Worm (Caenorhabditis elegans): ENCODE results near the gene R07E5.11.

Gene R07E5.11

DNA sequence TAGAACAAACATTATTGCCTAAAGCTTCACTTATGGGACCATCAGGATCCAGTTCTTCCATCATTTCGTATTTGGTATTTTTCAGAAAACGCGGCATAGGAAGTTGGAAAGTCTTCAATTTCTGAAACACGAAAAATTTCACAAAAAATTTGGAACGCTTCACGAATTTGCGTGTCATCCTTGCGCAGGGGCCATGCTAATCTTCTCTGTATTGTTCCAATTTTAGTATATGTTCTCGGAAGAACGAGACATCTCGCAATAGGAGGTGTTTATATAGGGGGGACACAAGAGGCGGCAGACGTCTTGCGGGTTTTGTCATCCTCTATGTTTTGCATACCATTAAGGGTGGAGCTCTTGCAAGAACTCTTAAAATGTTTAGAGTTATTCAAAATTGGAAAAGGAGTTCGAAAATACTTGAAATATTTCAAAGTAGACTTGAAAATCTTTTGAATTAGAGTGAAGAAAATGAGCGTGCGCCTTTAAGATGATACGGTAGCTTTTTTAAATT, 11.7 kb upstream of the R07E5.11 start:
- TF ChIP-seq ref-1 (GFP tag; conservative IDR thresholded peaks at IDR 0.05), result peak; percentile 76
- peak; percentile 93 for TF ChIP-seq tab-1 (GFP tag; IDR thresholded peaks at IDR 0.05)
- TF ChIP-seq T22C8.4 (GFP tag; IDR thresholded peaks at IDR 0.05), result peak; percentile 87
- TF ChIP-seq klf-2 (GFP tag; conservative IDR thresholded peaks at IDR 0.05), result peak; percentile 83
- TF ChIP-seq ztf-23 (GFP tag; IDR thresholded peaks at IDR 0.05), result peak; percentile 91
- peak; percentile 95 for TF ChIP-seq flt-1 (GFP tag; IDR thresholded peaks at IDR 0.05)
- peak; percentile 87 for TF ChIP-seq ztf-29 (GFP tag; IDR thresholded peaks at IDR 0.05)

DNA sequence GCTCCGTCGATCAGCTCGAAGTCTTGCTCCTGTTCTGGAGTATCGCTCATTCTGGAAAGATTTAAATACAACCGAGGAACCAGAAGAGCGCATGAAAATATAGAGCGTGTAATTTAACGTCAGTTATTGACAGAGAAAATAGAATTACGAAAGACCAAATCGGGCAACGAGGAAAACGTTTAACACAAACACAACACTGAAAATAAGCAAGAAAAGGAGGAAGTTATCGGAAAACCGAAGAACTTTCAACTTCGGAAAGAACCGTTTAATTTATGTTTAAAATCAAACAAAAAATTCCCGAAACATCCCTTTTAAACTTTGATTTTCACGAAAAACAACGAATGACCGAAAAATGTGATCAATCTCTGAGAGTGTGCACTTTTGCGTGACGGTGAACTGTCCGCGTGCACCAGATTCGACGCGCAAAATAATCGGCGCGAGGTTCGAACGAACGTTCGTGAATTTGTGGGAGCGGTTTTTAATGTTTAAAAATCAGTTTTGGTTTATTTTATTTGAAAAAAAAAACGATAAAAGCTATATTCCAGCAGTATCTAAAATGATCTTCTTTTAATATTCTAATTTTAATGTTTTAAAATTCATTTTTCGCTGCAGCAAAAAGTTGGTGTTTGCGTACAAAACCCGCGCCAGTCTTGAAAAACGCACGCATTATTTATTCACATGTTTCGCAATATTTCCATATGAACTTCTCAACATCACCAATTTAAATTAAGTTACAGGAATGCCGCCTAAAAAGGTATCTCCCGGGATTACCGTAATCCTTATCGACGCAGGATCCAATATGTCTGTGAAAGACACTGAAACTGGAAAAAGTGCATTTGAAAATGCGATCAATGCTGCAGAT, 4.3 kb upstream of the R07E5.11 start, which contains the start of the genes R07E5.7 and cku-80:
R07E5.7 (minus strand) TSS at position 51 of the 862 bp plus-strand sequence.
cku-80 (plus strand) TSS at position 732 of the 862 bp plus-strand sequence.
- TF ChIP-seq cog-1 (tag; optimal IDR thresholded peaks at IDR 0.05) (peak; percentile 7), ztf-23 (GFP tag; IDR thresholded peaks at IDR 0.05) (peak; percentile 50; the same call in 1 of the 2 replicates), flt-1 (GFP tag; IDR thresholded peaks at IDR 0.05) (no peak)

DNA sequence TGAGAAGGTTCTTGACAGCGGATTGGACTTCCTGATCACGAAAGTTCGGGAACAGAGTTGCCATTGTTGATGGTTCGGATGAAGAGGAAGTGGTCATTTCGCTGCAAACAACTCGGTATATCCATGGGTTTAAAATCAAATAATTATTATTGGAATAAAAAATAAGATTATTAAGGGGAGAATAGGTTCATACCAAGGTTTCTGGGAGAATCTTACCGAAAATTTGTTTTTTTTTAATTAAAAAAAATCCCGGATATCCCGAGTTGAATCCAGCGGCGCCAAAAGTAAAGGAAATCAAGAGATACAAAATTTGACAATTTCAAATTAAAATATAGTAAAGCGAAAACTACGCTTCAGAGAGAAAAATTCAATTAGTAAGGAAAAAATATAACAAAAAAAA, 2.9 kb upstream of the R07E5.11 start, which contains the start of the genes R07E5.19 and pdcd-2:
R07E5.19 (minus strand) TSS at position 101 of the 400 bp plus-strand sequence.
pdcd-2 (minus strand) TSS at position 102 of the 400 bp plus-strand sequence.
- TF ChIP-seq tab-1 (GFP tag; IDR thresholded peaks at IDR 0.05), result no peak
- TF ChIP-seq T22C8.4 (GFP tag; IDR thresholded peaks at IDR 0.05), result no peak
- no peak for TF ChIP-seq cog-1 (tag; optimal IDR thresholded peaks at IDR 0.05)
- TF ChIP-seq ztf-29 (GFP tag; IDR thresholded peaks at IDR 0.05), result no peak
- TF ChIP-seq klf-2 (GFP tag; conservative IDR thresholded peaks at IDR 0.05), result no peak
- no peak for TF ChIP-seq ref-1 (GFP tag; conservative IDR thresholded peaks at IDR 0.05)
- no peak for TF ChIP-seq flt-1 (GFP tag; IDR thresholded peaks at IDR 0.05)
- no peak for TF ChIP-seq ztf-23 (GFP tag; IDR thresholded peaks at IDR 0.05)
- TF ChIP-seq med-1 (GFP tag; optimal IDR thresholded peaks at IDR 0.05; ENCODE audit: insufficient read depth), result no peak

DNA sequence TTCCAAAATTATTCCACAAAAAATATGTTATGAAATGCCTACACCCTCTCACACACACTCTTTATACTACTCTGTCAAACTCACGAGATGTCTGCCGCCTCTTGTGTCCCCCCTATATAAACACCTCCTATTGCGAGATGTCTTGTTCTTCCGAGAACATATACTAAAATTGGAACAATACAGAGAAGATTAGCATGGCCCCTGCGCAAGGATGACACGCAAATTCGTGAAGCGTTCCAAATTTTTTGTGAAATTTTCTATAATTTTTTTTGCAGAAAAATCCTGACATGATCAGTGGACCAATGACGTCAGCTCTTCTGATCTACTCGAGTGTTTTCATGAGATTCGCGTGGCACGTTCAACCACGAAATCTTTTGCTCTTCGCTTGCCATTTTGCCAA, 994 bp downstream of the R07E5.11 start:
- TF ChIP-seq tab-1 (GFP tag; IDR thresholded peaks at IDR 0.05) (peak; percentile 80), ref-1 (GFP tag; conservative IDR thresholded peaks at IDR 0.05) (peak; percentile 64), flt-1 (GFP tag; IDR thresholded peaks at IDR 0.05) (peak; percentile 84), klf-2 (GFP tag; conservative IDR thresholded peaks at IDR 0.05) (peak; percentile 68), T22C8.4 (GFP tag; IDR thresholded peaks at IDR 0.05) (peak; percentile 64), ztf-23 (GFP tag; IDR thresholded peaks at IDR 0.05) (peak; percentile 77)

DNA sequence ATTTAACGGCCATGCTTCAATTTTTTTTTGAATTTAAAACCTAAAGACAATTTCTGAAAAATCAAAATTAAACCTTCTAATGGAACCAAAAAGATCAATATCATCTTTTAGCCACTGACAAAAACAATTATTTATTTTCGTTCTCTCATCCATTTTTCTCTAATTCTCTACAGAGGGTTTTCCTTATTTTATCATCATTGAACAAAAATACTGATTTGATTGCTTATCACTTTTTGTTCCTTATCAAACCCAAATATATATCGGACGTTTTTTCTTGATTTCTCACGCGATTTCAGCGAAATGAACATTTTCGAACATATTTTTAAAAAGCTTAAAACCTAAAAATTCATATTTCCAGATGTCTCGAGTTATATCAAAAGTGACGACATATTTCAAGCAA, 1.9 kb downstream of the R07E5.11 start, which contains the start of gene mpc-1:
mpc-1 (plus strand) TSS at position 359 of the 400 bp plus-strand sequence.
- TF ChIP-seq flt-1 (GFP tag; IDR thresholded peaks at IDR 0.05), result no peak
- TF ChIP-seq klf-2 (GFP tag; conservative IDR thresholded peaks at IDR 0.05), result no peak
- TF ChIP-seq med-1 (GFP tag; optimal IDR thresholded peaks at IDR 0.05; ENCODE audit: insufficient read depth), result no peak
- no peak for TF ChIP-seq ztf-29 (GFP tag; IDR thresholded peaks at IDR 0.05)
- TF ChIP-seq ztf-23 (GFP tag; IDR thresholded peaks at IDR 0.05), result no peak
- TF ChIP-seq ref-1 (GFP tag; conservative IDR thresholded peaks at IDR 0.05), result no peak
- no peak for TF ChIP-seq tab-1 (GFP tag; IDR thresholded peaks at IDR 0.05)
- TF ChIP-seq T22C8.4 (GFP tag; IDR thresholded peaks at IDR 0.05), result no peak
- TF ChIP-seq cog-1 (tag; optimal IDR thresholded peaks at IDR 0.05), result no peak

DNA sequence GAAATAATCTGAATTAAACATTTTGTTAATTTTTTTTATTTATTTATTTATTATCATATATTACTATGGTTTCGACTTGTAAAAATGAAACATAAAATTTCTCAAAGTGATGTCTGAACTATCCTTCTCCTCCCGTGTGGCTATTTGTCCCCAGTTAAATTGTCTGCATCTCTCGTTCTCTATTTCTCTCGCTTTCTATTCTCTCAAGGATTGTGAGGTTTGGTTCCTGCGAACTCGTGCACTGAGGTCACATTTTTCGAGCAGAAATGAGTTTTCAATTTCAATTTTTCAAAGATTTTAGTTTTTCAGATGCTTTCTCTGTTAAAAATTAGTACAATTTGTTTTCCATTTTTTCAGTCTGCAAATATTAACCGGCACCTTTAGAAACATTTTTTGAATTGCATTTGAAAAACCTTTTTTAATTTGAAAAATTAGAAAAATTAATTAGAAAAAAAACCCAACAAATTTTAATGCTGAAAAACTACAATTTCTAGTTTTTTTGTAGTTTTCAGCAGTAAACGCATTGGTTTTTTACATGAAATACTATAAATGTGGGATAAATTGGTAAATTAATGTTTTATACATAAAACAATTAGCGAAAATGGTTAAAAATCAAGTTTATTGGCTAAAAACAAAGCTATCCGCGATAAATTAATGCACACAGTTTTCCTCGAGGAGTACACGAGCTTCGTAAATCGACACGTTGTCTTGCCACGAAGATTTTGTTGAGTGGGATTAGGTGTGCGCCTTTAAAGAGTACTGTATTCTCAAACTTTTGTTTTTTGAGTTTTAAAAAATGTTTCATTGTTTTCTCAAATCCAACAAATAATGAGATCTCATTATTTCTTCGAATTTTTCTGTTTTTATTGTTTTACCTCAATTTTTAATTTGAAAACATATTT, 2.7 kb downstream of the R07E5.11 start:
- TF ChIP-seq ztf-23 (GFP tag; IDR thresholded peaks at IDR 0.05), result no peak
- TF ChIP-seq klf-2 (GFP tag; conservative IDR thresholded peaks at IDR 0.05), result no peak
- no peak for TF ChIP-seq flt-1 (GFP tag; IDR thresholded peaks at IDR 0.05)
- no peak for TF ChIP-seq tab-1 (GFP tag; IDR thresholded peaks at IDR 0.05)

DNA sequence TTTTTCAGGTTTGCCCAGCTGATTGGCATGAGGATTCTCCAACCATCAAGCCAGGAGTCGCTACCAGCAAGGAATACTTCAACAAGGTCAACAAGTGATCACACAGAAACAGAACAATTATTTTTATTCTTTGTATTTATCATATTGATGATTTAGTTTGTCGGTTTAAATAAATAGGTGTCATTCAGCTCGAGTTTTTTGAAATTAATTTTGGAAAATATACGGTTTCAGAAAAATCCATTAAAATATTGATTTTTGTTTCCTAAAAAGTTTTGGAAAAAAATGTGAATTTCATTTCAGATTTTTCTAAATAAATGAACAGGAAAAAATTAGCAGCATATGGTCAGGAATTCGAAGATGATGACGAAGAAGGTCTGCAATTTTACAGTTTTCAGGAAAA, 6.8 kb downstream of the R07E5.11 start, which contains the start of gene gpch-1:
gpch-1 (plus strand) TSS at position 301 of the 400 bp plus-strand sequence.
- no peak for TF ChIP-seq tab-1 (GFP tag; IDR thresholded peaks at IDR 0.05)
- no peak for TF ChIP-seq cog-1 (tag; optimal IDR thresholded peaks at IDR 0.05)
- TF ChIP-seq T22C8.4 (GFP tag; IDR thresholded peaks at IDR 0.05), result no peak
- TF ChIP-seq ref-1 (GFP tag; conservative IDR thresholded peaks at IDR 0.05), result no peak
- TF ChIP-seq klf-2 (GFP tag; conservative IDR thresholded peaks at IDR 0.05), result no peak
- no peak for TF ChIP-seq med-1 (GFP tag; optimal IDR thresholded peaks at IDR 0.05; ENCODE audit: insufficient read depth)

DNA sequence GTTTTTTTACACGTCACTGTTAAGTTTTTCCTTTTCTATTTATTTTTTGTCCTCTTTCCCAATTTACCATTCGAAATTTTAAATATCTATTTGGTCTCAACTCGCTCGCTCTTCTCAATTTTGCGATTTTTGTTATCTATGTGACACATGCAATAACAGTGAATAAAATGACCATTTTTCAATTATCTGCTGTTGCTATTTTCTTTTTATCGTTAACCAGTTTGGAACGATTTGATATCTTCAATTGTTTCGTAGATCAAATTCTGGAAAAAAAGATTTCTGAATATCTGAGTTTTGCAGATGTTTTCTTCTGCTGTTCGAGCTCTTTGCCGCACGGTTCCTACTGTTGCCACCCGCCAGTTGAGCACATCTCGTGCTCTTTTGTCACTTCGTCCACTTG, 7.9 kb downstream of the R07E5.11 start, which contains the start of gene prdx-3:
prdx-3 (plus strand) TSS at position 301 of the 400 bp plus-strand sequence.
- no peak for TF ChIP-seq med-1 (GFP tag; optimal IDR thresholded peaks at IDR 0.05; ENCODE audit: insufficient read depth)
- no peak for TF ChIP-seq flt-1 (GFP tag; IDR thresholded peaks at IDR 0.05)
- no peak for TF ChIP-seq cog-1 (tag; optimal IDR thresholded peaks at IDR 0.05)
- TF ChIP-seq ztf-29 (GFP tag; IDR thresholded peaks at IDR 0.05), result no peak

DNA sequence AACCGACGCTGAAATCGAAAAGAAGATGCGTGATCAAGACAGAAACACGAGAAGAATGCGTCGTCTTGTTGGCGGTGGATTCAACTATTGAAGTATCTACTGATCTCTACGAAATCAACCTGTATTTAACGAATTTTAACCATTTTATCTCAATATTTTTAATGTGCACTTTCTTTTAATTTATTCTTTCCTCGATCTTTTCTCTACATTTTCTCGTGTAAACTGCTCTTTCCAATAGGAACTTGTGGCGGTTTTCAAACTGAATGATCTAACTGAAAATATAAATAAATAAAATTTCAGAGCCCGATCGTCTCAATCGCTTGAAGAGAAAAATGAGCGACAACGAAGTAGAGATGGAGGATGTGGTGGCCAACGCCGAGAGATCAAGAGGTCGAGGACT, 9.0 kb downstream of the R07E5.11 start, which contains the start of gene rnp-4:
rnp-4 (plus strand) TSS at position 301 of the 400 bp plus-strand sequence.
- TF ChIP-seq med-1 (GFP tag; optimal IDR thresholded peaks at IDR 0.05; ENCODE audit: insufficient read depth), result no peak
- TF ChIP-seq ztf-23 (GFP tag; IDR thresholded peaks at IDR 0.05), result no peak
